Fruit fly (Drosophila melanogaster) whole organism, prepupa: ENCODE measurements around the gene CG9727.

Experiments used
- Blimp-1 ChIP-seq: fragments of 200-800 bp; sonication (Bioruptor generic); optimal IDR thresholded peaks from 3 replicates; lab custom pipeline; 2017; ENCODE audit warnings: missing biosample characterization, missing genetic modification characterization, mild to moderate bottlenecking, moderate library complexity, missing genetic modification reagents
- CG10631 ChIP-seq: fragments of 200-800 bp; sonication (Bioruptor generic); optimal IDR thresholded peaks from 2 replicates; lab custom pipeline; 2016; ENCODE audit warnings: missing biosample characterization, missing genetic modification characterization
- CG10669 ChIP-seq: fragments of 200-800 bp; sonication (Bioruptor generic); optimal IDR thresholded peaks from 3 replicates; lab custom pipeline; 2018; ENCODE audit warnings: missing biosample characterization, mild to moderate bottlenecking, missing genetic modification characterization, moderate library complexity
- CG11294 ChIP-seq: fragments of 200-800 bp; sonication (Bioruptor generic); IDR thresholded peaks from 2 replicates; pipeline ENCODE4 v1.3.6; 2022; ENCODE audit warnings: missing biosample characterization, missing genetic modification characterization
- CG11762 ChIP-seq: fragments of 200-800 bp; sonication (Bioruptor generic); optimal IDR thresholded peaks from 3 replicates; lab custom pipeline; 2016; ENCODE audit warnings: missing biosample characterization, missing genetic modification characterization; ENCODE audit not compliant: insufficient read depth
- CG15336 ChIP-seq: fragments of 200-800 bp; sonication (Bioruptor generic); IDR thresholded peaks from 2 replicates; pipeline ENCODE4 v1.3.6; 2022; ENCODE audit warnings: missing biosample characterization, missing genetic modification characterization
- CG3032 ChIP-seq: fragments of 200-800 bp; optimal IDR thresholded peaks from 2 replicates; lab custom pipeline; 2019; ENCODE audit warnings: missing biosample characterization, mild to moderate bottlenecking, missing genetic modification characterization, moderate library complexity
- CG31627 ChIP-seq: fragments of 200-800 bp; sonication (Bioruptor generic); optimal IDR thresholded peaks from 3 replicates; lab custom pipeline; 2016; ENCODE audit warnings: missing biosample characterization, missing genetic modification characterization
- CG32006 ChIP-seq: fragments of 200-800 bp; sonication (Bioruptor generic); optimal IDR thresholded peaks from 3 replicates; lab custom pipeline; 2017; ENCODE audit warnings: missing biosample characterization, mild to moderate bottlenecking, missing genetic modification characterization
- CG34406 ChIP-seq: fragments of 200-800 bp; sonication (Bioruptor generic); optimal IDR thresholded peaks from 3 replicates; lab custom pipeline; 2016; ENCODE audit warnings: missing biosample characterization, missing genetic modification characterization
- CG4318 ChIP-seq: fragments of 200-800 bp; sonication (Bioruptor generic); optimal IDR thresholded peaks from 3 replicates; lab custom pipeline; 2017; ENCODE audit warnings: missing biosample characterization, mild to moderate bottlenecking, missing genetic modification characterization
- CG6163 ChIP-seq: fragments of 200-800 bp; sonication (Bioruptor generic); IDR thresholded peaks from 3 replicates; pipeline ENCODE4 v1.3.6; 2022; ENCODE audit warnings: missing biosample characterization, missing genetic modification characterization
- CG6792 ChIP-seq: fragments of 200-800 bp; sonication (Bioruptor generic); optimal IDR thresholded peaks from 3 replicates; lab custom pipeline; 2016; ENCODE audit warnings: missing biosample characterization, missing genetic modification characterization
- CG6808 ChIP-seq: fragments of 200-800 bp; sonication (Bioruptor generic); optimal IDR thresholded peaks from 3 replicates; lab custom pipeline; 2017; ENCODE audit warnings: missing biosample characterization, missing genetic modification characterization, mild to moderate bottlenecking, moderate library complexity, missing genetic modification reagents
- CG6854 ChIP-seq: fragments of 200-800 bp; sonication (Bioruptor generic); optimal IDR thresholded peaks from 2 replicates; lab custom pipeline; 2017; ENCODE audit warnings: missing biosample characterization, mild to moderate bottlenecking, missing genetic modification characterization
- CG7368 ChIP-seq: fragments of 200-800 bp; sonication (Bioruptor generic); optimal IDR thresholded peaks from 3 replicates; lab custom pipeline; 2016; ENCODE audit warnings: missing biosample characterization, missing genetic modification characterization
- CG8119 ChIP-seq: fragments of 200-800 bp; sonication (Bioruptor generic); IDR thresholded peaks from 3 replicates; pipeline ENCODE4 v1.3.6; 2022; ENCODE audit warnings: missing biosample characterization, missing genetic modification characterization
- CG9139 ChIP-seq: fragments of 200-800 bp; sonication (Bioruptor generic); optimal IDR thresholded peaks from 3 replicates; lab custom pipeline; 2017; ENCODE audit warnings: missing biosample characterization, mild to moderate bottlenecking, missing genetic modification characterization
- Eip75B ChIP-seq: fragments of 200-800 bp; sonication (Bioruptor generic); optimal IDR thresholded peaks from 3 replicates; lab custom pipeline; 2016; ENCODE audit warnings: missing biosample characterization, missing genetic modification characterization
- Eip78C ChIP-seq: fragments of 200-800 bp; sonication (Bioruptor generic); peaks from one replicate; lab custom pipeline; 2016; ENCODE audit warnings: missing biosample characterization, missing genetic modification characterization
- Ets96B ChIP-seq: fragments of 200-800 bp; optimal IDR thresholded peaks from 2 replicates; lab custom pipeline; 2019; ENCODE audit warnings: missing biosample characterization, mild to moderate bottlenecking, missing genetic modification characterization, moderate library complexity
- Hr39 ChIP-seq: fragments of 200-800 bp; sonication (Bioruptor generic); optimal IDR thresholded peaks from 2 replicates; lab custom pipeline; 2016; ENCODE audit warnings: missing biosample characterization, missing genetic modification characterization
- Lpt ChIP-seq: fragments of 200-800 bp; sonication (Bioruptor generic); optimal IDR thresholded peaks from 3 replicates; lab custom pipeline; 2016; ENCODE audit warnings: missing biosample characterization, missing genetic modification characterization
- Met ChIP-seq: fragments of 200-800 bp; sonication (Bioruptor generic); optimal IDR thresholded peaks from 3 replicates; lab custom pipeline; 2016; ENCODE audit warnings: missing biosample characterization, missing genetic modification characterization
- OdsH ChIP-seq: fragments of 200-800 bp; sonication (Bioruptor generic); optimal IDR thresholded peaks from 3 replicates; lab custom pipeline; 2016; ENCODE audit warnings: missing biosample characterization, missing genetic modification characterization
- Sox102F ChIP-seq: fragments of 200-800 bp; sonication (Bioruptor generic); optimal IDR thresholded peaks from 2 replicates; lab custom pipeline; 2016; ENCODE audit warnings: missing biosample characterization, mild to moderate bottlenecking, missing genetic modification characterization
- Sox15 ChIP-seq: fragments of 200-800 bp; sonication (Bioruptor generic); optimal IDR thresholded peaks from 3 replicates; lab custom pipeline; 2016; ENCODE audit warnings: missing biosample characterization, missing genetic modification characterization
- acj6 ChIP-seq: fragments of 200-800 bp; sonication (Bioruptor generic); optimal IDR thresholded peaks from 3 replicates; lab custom pipeline; 2016; ENCODE audit warnings: missing biosample characterization, missing genetic modification characterization
- cyc ChIP-seq: fragments of 200-800 bp; sonication (Bioruptor generic); optimal IDR thresholded peaks from 3 replicates; lab custom pipeline; 2016; ENCODE audit warnings: missing biosample characterization, missing genetic modification characterization
- dsx ChIP-seq: fragments of 200-800 bp; optimal IDR thresholded peaks from 3 replicates; lab custom pipeline; 2019; ENCODE audit warnings: missing biosample characterization, mild to moderate bottlenecking, missing genetic modification characterization, moderate library complexity; ENCODE audit not compliant: poor library complexity, severe bottlenecking
- eg ChIP-seq: fragments of 200-800 bp; sonication (Bioruptor generic); IDR thresholded peaks from 3 replicates; pipeline ENCODE4 v1.3.6; 2022; ENCODE audit warnings: missing biosample characterization, missing genetic modification characterization
- esn ChIP-seq: fragments of 200-800 bp; sonication (Bioruptor generic); optimal IDR thresholded peaks from 2 replicates; lab custom pipeline; 2016; ENCODE audit warnings: missing biosample characterization, mild to moderate bottlenecking, missing genetic modification characterization, moderate library complexity
- fd59A ChIP-seq: fragments of 200-800 bp; sonication (Bioruptor generic); optimal IDR thresholded peaks from 2 replicates; lab custom pipeline; 2017; ENCODE audit warnings: missing biosample characterization, mild to moderate bottlenecking, missing genetic modification characterization, missing genetic modification reagents
- fkh ChIP-seq: fragments of 200-800 bp; sonication (Bioruptor generic); optimal IDR thresholded peaks from 3 replicates; lab custom pipeline; 2017; ENCODE audit warnings: missing biosample characterization, mild to moderate bottlenecking, missing genetic modification characterization, moderate library complexity
- lz ChIP-seq: fragments of 200-800 bp; sonication (Bioruptor generic); optimal IDR thresholded peaks from 3 replicates; lab custom pipeline; 2016; ENCODE audit warnings: missing biosample characterization, missing genetic modification characterization
- net ChIP-seq: fragments of 200-800 bp; sonication (Bioruptor generic); optimal IDR thresholded peaks from 3 replicates; lab custom pipeline; 2016; ENCODE audit warnings: missing biosample characterization, missing genetic modification characterization
- pdm3 ChIP-seq: fragments of 200-800 bp; sonication (Bioruptor generic); optimal IDR thresholded peaks from 3 replicates; lab custom pipeline; 2016; ENCODE audit warnings: missing biosample characterization, missing genetic modification characterization
- salr ChIP-seq, 2 experiments: fragments of 200-800 bp; sonication (Bioruptor generic); optimal IDR thresholded peaks; 3 replicates each; lab custom pipeline; 2016 to 2018; ENCODE audit warnings: missing biosample characterization in 2 of 2, missing genetic modification characterization in 2 of 2, mild to moderate bottlenecking in 1 of 2
- spab ChIP-seq: fragments of 200-800 bp; sonication (Bioruptor generic); optimal IDR thresholded peaks from 2 replicates; lab custom pipeline; 2017; ENCODE audit warnings: missing biosample characterization, mild to moderate bottlenecking, missing genetic modification characterization, missing genetic modification reagents
- ss ChIP-seq, 2 experiments: fragments of 200-800 bp; sonication (Bioruptor generic); optimal IDR thresholded peaks; 2 replicates in 1 of 2; 3 replicates in 1 of 2; lab custom pipeline; 2017 to 2018; ENCODE audit warnings: mild to moderate bottlenecking in 2 of 2, missing biosample characterization in 2 of 2, missing genetic modification characterization in 2 of 2, moderate library complexity in 1 of 2
- svp ChIP-seq: fragments of 200-800 bp; sonication (Bioruptor generic); peaks from one replicate; lab custom pipeline; 2016; ENCODE audit warnings: missing biosample characterization, missing genetic modification characterization
- topi ChIP-seq: fragments of 200-800 bp; sonication (Bioruptor generic); optimal IDR thresholded peaks from 3 replicates; lab custom pipeline; 2016; ENCODE audit warnings: missing biosample characterization, missing genetic modification characterization

The CG9727 gene

dm6 chr3R:6427619-6428378, 28.7 kb downstream of the CG9727 start (continued):
- no peak for TF ChIP-seq CG11294
- peak; percentile 72 for TF ChIP-seq esn (GFP tag; lab: Kevin White, UChicago)
- TF ChIP-seq net: peak; percentile 14
- TF ChIP-seq lz (GFP tag; lab: Kevin White, UChicago): peak; percentile 55
- TF ChIP-seq cyc (GFP tag; lab: Kevin White, UChicago): peak; percentile 49
- peak; percentile 43 for TF ChIP-seq topi
- peak; percentile 45 for TF ChIP-seq Hr39 (GFP tag; lab: Kevin White, UChicago)
- peak; percentile 3 for TF ChIP-seq CG6808 (GFP tag; lab: Kevin White, UChicago)
- peak; percentile 59 for TF ChIP-seq CG32006 (GFP tag; lab: Kevin White, UChicago)
- peak; percentile 55 for TF ChIP-seq CG10669
- peak; percentile 33 for TF ChIP-seq CG11762 (GFP tag; lab: Kevin White, UChicago)
- TF ChIP-seq CG31627 (GFP tag; lab: Kevin White, UChicago): peak; percentile 48
- TF ChIP-seq pdm3 (GFP tag; lab: Kevin White, UChicago): peak; percentile 53
- TF ChIP-seq CG9139 (GFP tag; lab: Kevin White, UChicago): no peak

dm6 chr3R:6426173-6426899, 30.1 kb downstream of the CG9727 start:
- TF ChIP-seq svp (GFP tag; lab: Kevin White, UChicago): peak; percentile 74
- no peak for TF ChIP-seq CG9139 (GFP tag; lab: Kevin White, UChicago)
- no peak for TF ChIP-seq Ets96B (tag; lab: Kevin White, UChicago)
- peak; percentile 72 for TF ChIP-seq Eip78C (GFP tag; lab: Kevin White, UChicago)
- no peak for TF ChIP-seq dsx
- peak; percentile 58; the same call in 1 of the 3 replicates for TF ChIP-seq CG6163 (GFP tag; lab: Robert Waterston, UW)
- no peak for TF ChIP-seq Sox15 (GFP tag; lab: Kevin White, UChicago)
- TF ChIP-seq CG6792: no peak
- no peak for TF ChIP-seq CG4318 (GFP tag; lab: Kevin White, UChicago)
- no peak for TF ChIP-seq CG7368 (GFP tag; lab: Kevin White, UChicago)
- TF ChIP-seq CG6808 (GFP tag; lab: Kevin White, UChicago): no peak
- TF ChIP-seq acj6 (GFP tag; lab: Kevin White, UChicago): no peak
- TF ChIP-seq CG31627 (GFP tag; lab: Kevin White, UChicago): no peak
- no peak for TF ChIP-seq salr (GFP tag; optimal IDR thresholded peaks at IDR 0.05; lab: Kevin White, UChicago)
- no peak for TF ChIP-seq spab (GFP tag; lab: Kevin White, UChicago)
- TF ChIP-seq fd59A (GFP tag; lab: Kevin White, UChicago): no peak
- no peak for TF ChIP-seq CG3032
- peak; percentile 36; the same call in 1 of the 2 replicates for TF ChIP-seq CG15336 (GFP tag; lab: Robert Waterston, UW)
- TF ChIP-seq Met (GFP tag; lab: Kevin White, UChicago): no peak
- no peak for TF ChIP-seq Lpt (GFP tag; lab: Kevin White, UChicago)
- no peak for TF ChIP-seq CG10631 (GFP tag; lab: Kevin White, UChicago)
- TF ChIP-seq Sox102F: no peak
- TF ChIP-seq CG34406: no peak
- no peak for TF ChIP-seq Blimp-1 (GFP tag; lab: Kevin White, UChicago)
- peak; percentile 59 for TF ChIP-seq fkh (GFP tag; lab: Kevin White, UChicago)
- TF ChIP-seq eg (GFP tag; lab: Robert Waterston, UW): peak; percentile 24; the same call in 1 of the 3 replicates
- no peak for TF ChIP-seq CG6854 (GFP tag; lab: Kevin White, UChicago)
- no peak for TF ChIP-seq cyc (GFP tag; lab: Kevin White, UChicago)
- no peak for TF ChIP-seq topi
- TF ChIP-seq CG8119 (GFP tag; lab: Robert Waterston, UW): no peak
- TF ChIP-seq esn (GFP tag; lab: Kevin White, UChicago): no peak
- no peak for TF ChIP-seq ss (GFP tag; optimal IDR thresholded peaks at IDR 0.05; lab: Kevin White, UChicago)
- TF ChIP-seq OdsH (GFP tag; lab: Kevin White, UChicago): no peak
- TF ChIP-seq Eip75B (GFP tag; lab: Kevin White, UChicago): no peak
